Worm (Caenorhabditis elegans): ENCODE data around the gene K01D12.20.

The K01D12.20 gene

DNA sequence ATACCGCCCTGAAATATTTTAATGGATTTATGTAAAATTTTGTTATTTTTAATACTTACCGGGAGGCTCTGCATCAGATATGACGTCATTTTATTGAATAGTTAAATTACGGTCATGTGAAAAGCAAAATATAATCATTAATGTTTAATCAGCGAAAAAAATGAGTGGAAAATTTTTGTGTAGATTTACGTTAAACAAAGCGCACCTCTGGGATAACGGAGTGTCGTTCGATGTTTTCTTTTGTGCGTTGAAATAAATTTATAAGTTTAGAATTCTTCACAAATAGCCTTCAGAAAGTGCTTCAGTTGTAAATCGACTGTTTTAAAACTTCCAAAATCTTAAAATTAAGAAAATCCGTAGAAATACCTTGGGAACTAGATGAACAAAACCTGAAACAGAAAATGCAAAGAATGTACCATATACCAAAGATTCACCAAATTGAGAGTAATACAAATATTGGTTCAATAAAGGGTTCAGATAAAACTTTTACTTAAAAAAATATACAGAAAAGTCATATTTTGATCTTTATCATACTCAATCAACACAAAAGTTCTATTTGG, at the start of gene K01D12.20, which contains the start of gene miga-1:
K01D12.20 (minus strand) TSS at position 138 of the 560 bp plus-strand sequence.
miga-1 (minus strand) TSS at position 183 of the 560 bp plus-strand sequence.
- TF ChIP-seq T20F7.1 (GFP tag; optimal IDR thresholded peaks at IDR 0.05) (peak; percentile 97), lin-29 (GFP tag; IDR thresholded peaks at IDR 0.05) (no peak), pha-4 (GFP tag; IDR thresholded peaks at IDR 0.05) (no peak), pha-4 (tag; optimal IDR thresholded peaks at IDR 0.05) (no peak), Y48G9A.11 (GFP tag; IDR thresholded peaks at IDR 0.05) (peak; percentile 97), nhr-6 (tag; optimal IDR thresholded peaks at IDR 0.05) (peak; percentile 92), ama-1 (optimal IDR thresholded peaks at IDR 0.05) (no peak), ZK337.2 (GFP tag; IDR thresholded peaks at IDR 0.05) (no peak), cey-2 (tag; optimal IDR thresholded peaks at IDR 0.05; ENCODE audit: borderline replicate concordance, insufficient read depth) (no peak), hlh-30 (tag; optimal IDR thresholded peaks at IDR 0.05; ENCODE audit: insufficient read depth) (peak; percentile 42), vab-7 (GFP tag; IDR thresholded peaks at IDR 0.05) (no peak), unc-39 (tag; optimal IDR thresholded peaks at IDR 0.05) (no peak), daf-19 (GFP tag; conservative IDR thresholded peaks at IDR 0.05) (no peak), zip-11 (GFP tag; IDR thresholded peaks at IDR 0.05) (no peak), F37D6.2 (tag; optimal IDR thresholded peaks at IDR 0.05) (no peak), lsy-2 (tag; optimal IDR thresholded peaks at IDR 0.05) (no peak), F44E2.7 (GFP tag; IDR thresholded peaks at IDR 0.05) (no peak), tag-97 (GFP tag; IDR thresholded peaks at IDR 0.05) (no peak), ceh-82 (tag; optimal IDR thresholded peaks at IDR 0.05) (no peak), unc-62 (GFP tag; optimal IDR thresholded peaks at IDR 0.05 in 1 of 2) (no peak), unc-62 (tag; optimal IDR thresholded peaks at IDR 0.05) (no peak), mxl-2 (GFP tag; conservative IDR thresholded peaks at IDR 0.05) (no peak), ceh-20 (GFP tag; IDR thresholded peaks at IDR 0.05) (no peak), madf-9 (GFP tag; conservative IDR thresholded peaks at IDR 0.05) (no peak), daf-16 (GFP tag; optimal IDR thresholded peaks at IDR 0.05) (no peak), daf-16 (tag; optimal IDR thresholded peaks at IDR 0.05) (peak; percentile 38), dmd-9 (GFP tag; IDR thresholded peaks at IDR 0.05) (no peak), spr-3 (GFP tag; optimal IDR thresholded peaks at IDR 0.05) (no peak), ceh-62 (tag; optimal IDR thresholded peaks at IDR 0.05) (no peak), lin-38 (GFP tag; IDR thresholded peaks at IDR 0.05) (no peak), ctbp-1 (GFP tag; IDR thresholded peaks at IDR 0.05) (no peak), R02D3.7 (tag; optimal IDR thresholded peaks at IDR 0.05) (peak; percentile 78), hmg-1.1 (GFP tag; IDR thresholded peaks at IDR 0.05) (no peak), rbr-2 (tag; optimal IDR thresholded peaks at IDR 0.05) (peak; percentile 4), aha-1 (tag) (peak; percentile 69)

DNA sequence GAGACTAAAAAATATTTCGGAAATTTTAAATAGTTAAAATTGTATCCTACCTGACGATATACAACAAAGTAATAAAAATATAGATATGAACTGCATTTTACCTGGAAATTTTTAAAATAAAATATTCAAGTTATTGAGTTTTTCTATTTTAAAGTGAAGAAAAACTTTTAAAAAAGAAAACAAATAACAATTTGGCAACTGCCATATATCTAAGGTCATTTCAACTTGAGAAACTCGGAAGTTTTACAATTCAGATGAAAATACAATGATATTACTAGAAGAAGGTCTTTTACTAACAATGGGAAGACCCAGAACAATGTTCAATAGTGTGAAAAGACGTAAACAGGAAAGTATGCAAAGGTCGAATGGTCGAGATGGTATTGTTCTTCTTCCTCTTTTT, 49.3 kb upstream of the K01D12.20 start, which contains the start of gene C54D10.10:
C54D10.10 (minus strand) TSS at position 101 of the 400 bp plus-strand sequence.
- TF ChIP-seq ZK337.2 (GFP tag; IDR thresholded peaks at IDR 0.05), result no peak
- no peak for TF ChIP-seq ceh-28 (tag; optimal IDR thresholded peaks at IDR 0.05)
- no peak for TF ChIP-seq D1046.2 (GFP tag; IDR thresholded peaks at IDR 0.05)
- TF ChIP-seq mdt-29 (GFP tag; IDR thresholded peaks at IDR 0.05), result no peak
- no peak for TF ChIP-seq pqm-1 (tag; optimal IDR thresholded peaks at IDR 0.05)

- no peak for TF ChIP-seq ceh-32 (tag; optimal IDR thresholded peaks at IDR 0.05; ENCODE audit: poor library complexity)
- no peak for TF ChIP-seq spr-1 (tag; optimal IDR thresholded peaks at IDR 0.05)
- TF ChIP-seq F37D6.2 (tag; optimal IDR thresholded peaks at IDR 0.05), result no peak
- no peak for TF ChIP-seq Y5F2A.4 (GFP tag; optimal IDR thresholded peaks at IDR 0.05)
- TF ChIP-seq sdz-12 (GFP tag; optimal IDR thresholded peaks at IDR 0.05), result no peak
- no peak for TF ChIP-seq dpl-1 (GFP tag; optimal IDR thresholded peaks at IDR 0.05)
- TF ChIP-seq nhr-102 (tag; optimal IDR thresholded peaks at IDR 0.05), result no peak
- TF ChIP-seq nhr-76 (tag; optimal IDR thresholded peaks at IDR 0.05), result no peak
- TF ChIP-seq egl-27 (tag; optimal IDR thresholded peaks at IDR 0.05), result no peak
- TF ChIP-seq mep-1 (tag; optimal IDR thresholded peaks at IDR 0.05), result no peak
- no peak for TF ChIP-seq php-3 (GFP tag; IDR thresholded peaks at IDR 0.05)
- TF ChIP-seq nhr-41 (GFP tag; IDR thresholded peaks at IDR 0.05), result no peak
Observed at ce11 chrV:12446895-12447294, 46.3 kb upstream of the K01D12.20 start, which contains the start of the genes pals-38 and C54D10.9. Gene pals-38 (minus strand): TSS chrV:12446995. Gene C54D10.9 (plus strand): TSS chrV:12447153.
